Worm (Caenorhabditis elegans): Measurements from ENCODE around the gene R12B2.8.

R12B2.8 gene

ce11 chrIII:5874664-5875417 lies 51.1 kb downstream of the R12B2.8 start:
- no peak for TF ChIP-seq ztf-26 (tag; optimal IDR thresholded peaks at IDR 0.05)
- no peak for TF ChIP-seq madf-10 (tag; optimal IDR thresholded peaks at IDR 0.05)
- no peak for TF ChIP-seq chd-7 (tag; optimal IDR thresholded peaks at IDR 0.05)
- TF ChIP-seq let-526 (GFP tag; IDR thresholded peaks at IDR 0.05), result no peak
- no peak for TF ChIP-seq F52B5.7 (tag; optimal IDR thresholded peaks at IDR 0.05)
- no peak for TF ChIP-seq ceh-100 (GFP tag; IDR thresholded peaks at IDR 0.05)
- no peak for TF ChIP-seq fkh-3 (tag; optimal IDR thresholded peaks at IDR 0.05)
- TF ChIP-seq ztf-22 (GFP tag; optimal IDR thresholded peaks at IDR 0.05), result no peak
- peak; percentile 28; the same call in 1 of the 2 replicates for TF ChIP-seq egrh-3 (GFP tag; IDR thresholded peaks at IDR 0.05)
- no peak for TF ChIP-seq somi-1 (GFP tag; optimal IDR thresholded peaks at IDR 0.05)
- no peak for TF ChIP-seq hmg-20 (GFP tag; IDR thresholded peaks at IDR 0.05)
- TF ChIP-seq F33H1.4 (GFP tag; IDR thresholded peaks at IDR 0.05), result no peak
- no peak for TF ChIP-seq Y53F4B.3 (GFP tag; IDR thresholded peaks at IDR 0.05)
- no peak for TF ChIP-seq ets-4 (GFP tag; optimal IDR thresholded peaks at IDR 0.05)
- no peak for TF ChIP-seq attf-3 (GFP tag; conservative IDR thresholded peaks at IDR 0.05)
- TF ChIP-seq F49E8.2 (tag; optimal IDR thresholded peaks at IDR 0.05; ENCODE audit: insufficient read depth), result no peak
- TF ChIP-seq hrde-1 (tag; optimal IDR thresholded peaks at IDR 0.05; ENCODE audit: borderline replicate concordance), result no peak
- TF ChIP-seq ekl-4 (GFP tag; IDR thresholded peaks at IDR 0.05), result 0 out of 2 replicates have a peak, but pooled peaks have one; percentile 10
- peak; percentile 51 for TF ChIP-seq ama-1 (optimal IDR thresholded peaks at IDR 0.05)
- TF ChIP-seq ama-1 (GFP tag; optimal IDR thresholded peaks at IDR 0.05), result no peak
- no peak for TF ChIP-seq nhr-120 (GFP tag; IDR thresholded peaks at IDR 0.05)
- TF ChIP-seq akir-1 (GFP tag; optimal IDR thresholded peaks at IDR 0.05), result no peak
- no peak for TF ChIP-seq ceh-58 (GFP tag; IDR thresholded peaks at IDR 0.05)
- no peak for TF ChIP-seq Y56A3A.18 (GFP tag; IDR thresholded peaks at IDR 0.05)
- TF ChIP-seq B0019.2 (GFP tag; conservative IDR thresholded peaks at IDR 0.05), result no peak
- no peak for TF ChIP-seq lsl-1 (GFP tag; optimal IDR thresholded peaks at IDR 0.05)
- TF ChIP-seq F39B2.1 (GFP tag; IDR thresholded peaks at IDR 0.05), result no peak
- no peak for TF ChIP-seq nhr-179 (tag; optimal IDR thresholded peaks at IDR 0.05)
- no peak for TF ChIP-seq tlf-1 (GFP tag; optimal IDR thresholded peaks at IDR 0.05)
- no peak for TF ChIP-seq nfya-1 (tag; optimal IDR thresholded peaks at IDR 0.05; ENCODE audit: borderline replicate concordance, insufficient read depth)
- TF ChIP-seq pbrm-1 (GFP tag; IDR thresholded peaks at IDR 0.05), result 0 out of 2 replicates have a peak, but pooled peaks have one; percentile 4
- TF ChIP-seq zfh-2 (GFP tag; conservative IDR thresholded peaks at IDR 0.05), result peak; percentile 54; the same call in 1 of the 2 replicates
- no peak for TF ChIP-seq F23B12.7 (tag; optimal IDR thresholded peaks at IDR 0.05; ENCODE audit: insufficient read depth)

ce11 chrIII:5875418-5875702 lies 51.6 kb downstream of the R12B2.8 start:
- peak; percentile 21; the same call in 1 of the 2 replicates for TF ChIP-seq dox-1 (GFP tag; IDR thresholded peaks at IDR 0.05)
- 0 out of 2 replicates have a peak, but pooled peaks have one; percentile 24 for TF ChIP-seq Y53G8AR.9 (GFP tag; conservative IDR thresholded peaks at IDR 0.05)
- no peak for TF ChIP-seq B0019.2 (GFP tag; conservative IDR thresholded peaks at IDR 0.05)
- 0 out of 2 replicates have a peak, but pooled peaks have one; percentile 41 for TF ChIP-seq ztf-28 (GFP tag; IDR thresholded peaks at IDR 0.05)
- TF ChIP-seq pha-4 (tag; optimal IDR thresholded peaks at IDR 0.05), result no peak
- TF ChIP-seq ztf-3 (GFP tag; optimal IDR thresholded peaks at IDR 0.05), result no peak
- 0 out of 2 replicates have a peak, but pooled peaks have one; percentile 38 for TF ChIP-seq hsf-1 (GFP tag; IDR thresholded peaks at IDR 0.05)
- TF ChIP-seq ztf-26 (tag; optimal IDR thresholded peaks at IDR 0.05), result peak; percentile 4
- no peak for TF ChIP-seq let-526 (GFP tag; IDR thresholded peaks at IDR 0.05)
- TF ChIP-seq zfh-2 (GFP tag; conservative IDR thresholded peaks at IDR 0.05), result peak; percentile 61; the same call in 1 of the 2 replicates

Data from whole organism, young adult.